Worm (Caenorhabditis elegans) whole organism, L4/young adult: ENCODE data around the gene F25E2.2.

ENCODE experiments used
- W03F9.2 ChIP-seq: fragments of 150-350 bp; optimal IDR thresholded peaks from 2 replicates; lab custom pipeline; 2014; ENCODE audit warnings: missing biosample characterization, missing genetic modification characterization
- him-1 ChIP-seq: sonication (generic microtip); optimal IDR thresholded peaks from 2 replicates; lab custom pipeline; 2016; ENCODE audit warnings: missing genotype, missing genetic modification reagents, missing genetic modification characterization, missing compliant biosample characterization

DNA sequence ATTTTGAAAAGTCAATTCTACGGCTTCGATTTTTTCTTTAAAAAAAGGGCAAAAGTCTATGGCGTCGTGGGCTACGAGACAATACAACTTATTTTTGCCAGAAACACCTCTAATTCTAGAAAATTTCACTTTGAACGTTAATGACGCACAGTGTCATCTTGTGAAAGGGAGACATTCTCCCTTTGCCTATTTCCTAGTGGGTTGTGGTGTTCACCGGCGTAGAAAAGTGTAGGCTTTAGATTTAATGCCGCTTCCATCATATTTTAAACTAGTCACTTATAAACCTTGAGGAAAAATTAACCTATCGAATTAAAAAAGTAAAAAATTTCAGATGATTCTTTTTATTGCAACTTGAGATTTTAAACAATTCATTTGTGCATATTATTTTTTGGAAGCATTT lies 25.2 kb downstream of the F25E2.2 start:
- TF ChIP-seq him-1 (tag; lab: Kevin White, UChicago) (no peak), W03F9.2 (tag; lab: Kevin White, UChicago) (no peak)
